Fruit fly (Drosophila melanogaster) S2 (cell line): ENCODE measurements around the gene CG7656.

ENCODE experiments used
- CG8478 ChIP-seq: fragments of >200 bp; optimal IDR thresholded peaks from 2 replicates; lab custom pipeline; 2018
- CTCF ChIP-seq, 2 experiments: fragments of >200 bp; optimal IDR thresholded peaks; 2 replicates each; lab custom pipeline; 2018

DNA sequence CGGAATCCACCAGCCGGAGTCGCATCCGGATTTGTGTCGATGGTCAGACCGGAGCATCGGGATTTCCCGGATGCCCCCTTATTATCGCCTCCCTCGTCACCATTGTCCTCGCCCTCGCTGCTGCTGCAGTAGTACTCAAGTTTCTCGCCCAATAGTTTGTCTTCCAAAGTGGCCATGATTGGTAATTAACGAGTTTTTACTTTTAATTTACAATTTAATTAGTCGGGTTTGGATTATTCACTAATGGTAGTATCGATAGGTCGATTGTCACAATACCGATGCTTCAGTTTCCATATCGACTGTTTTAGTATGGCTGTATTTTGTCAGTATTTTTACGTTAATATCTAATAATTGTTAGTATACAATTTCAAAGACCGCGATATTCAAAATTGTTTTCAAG, 22.1 kb upstream of the CG7656 start, which contains the start of gene CG7650:
- no peak for TF ChIP-seq CG8478
- no peak for TF ChIP-seq CTCF (optimal IDR thresholded peaks at IDR 0.05; lab: Kevin White, UChicago)
